Worm (Caenorhabditis elegans) whole organism, L4 larva: Measurements from ENCODE around the gene dlg-1.

ENCODE experiments used
- F49E8.2 ChIP-seq: sonication (generic microtip); optimal IDR thresholded peaks from 2 replicates; lab custom pipeline; 2016; ENCODE audit warnings: missing compliant biosample characterization, mild to moderate bottlenecking, missing genetic modification characterization, borderline replicate concordance
- R02D3.7 ChIP-seq: fragments of 150-350 bp; sonication (generic microtip); optimal IDR thresholded peaks from 3 replicates; lab custom pipeline; 2014; ENCODE audit warnings: missing biosample characterization, missing genetic modification characterization
- Y5F2A.4 ChIP-seq: fragments of 200-800 bp; sonication (Bioruptor generic); optimal IDR thresholded peaks from 2 replicates; lab custom pipeline; 2018; ENCODE audit warnings: mild to moderate bottlenecking, missing genetic modification characterization, missing compliant biosample characterization
- aha-1 ChIP-seq: fragments of 150-350 bp; peaks from one replicate; lab custom pipeline; 2014; ENCODE audit warnings: missing biosample characterization, missing genetic modification characterization
- aly-2 ChIP-seq: sonication (generic microtip); optimal IDR thresholded peaks from 2 replicates; lab custom pipeline; 2018; ENCODE audit warnings: missing biosample characterization, missing genetic modification characterization
- ama-1 ChIP-seq: fragments of 150-350 bp; optimal IDR thresholded peaks from 2 replicates; lab custom pipeline; 2014; ENCODE audit warnings: inconsistent platforms, mixed read lengths
- ceh-28 ChIP-seq: fragments of 150-350 bp; optimal IDR thresholded peaks from 2 replicates; lab custom pipeline; 2014; ENCODE audit warnings: missing biosample characterization, missing genetic modification reagents, missing genetic modification characterization
- ces-1 ChIP-seq: fragments of 150-350 bp; sonication (generic microtip); optimal IDR thresholded peaks from 4 replicates; lab custom pipeline; 2014; ENCODE audit warnings: missing biosample characterization, missing genetic modification reagents, missing genetic modification characterization
- ctbp-1 ChIP-seq: fragments of 200-800 bp; sonication (Bioruptor generic); IDR thresholded peaks from 2 replicates; pipeline ENCODE4 v1.3.6; 2022; ENCODE audit warnings: missing genetic modification reagents, missing genetic modification characterization, missing compliant biosample characterization
- daf-16 ChIP-seq, 3 experiments: sonication (generic microtip); optimal IDR thresholded peaks; 2 replicates each; lab custom pipeline; 2016 to 2017; ENCODE audit warnings: missing genetic modification characterization in 3 of 3, missing genetic modification reagents in 3 of 3, mild to moderate bottlenecking in 2 of 3, missing compliant biosample characterization in 2 of 3, missing biosample characterization in 1 of 3, moderate library complexity in 1 of 3
- dve-1 ChIP-seq: sonication (generic microtip); optimal IDR thresholded peaks from 2 replicates; lab custom pipeline; 2017; ENCODE audit warnings: antibody characterized with exemption, mild to moderate bottlenecking, missing genetic modification characterization, missing compliant biosample characterization; ENCODE audit not compliant: insufficient read depth
- egl-43 ChIP-seq: fragments of 200-800 bp; sonication (Bioruptor generic); IDR thresholded peaks from 2 replicates; pipeline ENCODE4 v1.3.6; 2022; ENCODE audit warnings: missing genetic modification reagents, missing genetic modification characterization, missing compliant biosample characterization
- fkh-10 ChIP-seq: fragments of 150-350 bp; optimal IDR thresholded peaks from 2 replicates; lab custom pipeline; 2014; ENCODE audit warnings: missing biosample characterization, missing genetic modification reagents, missing genetic modification characterization
- hlh-11 ChIP-seq: fragments of 200-800 bp; sonication (Bioruptor generic); optimal IDR thresholded peaks from 2 replicates; lab custom pipeline; 2018; ENCODE audit warnings: mild to moderate bottlenecking, missing genetic modification characterization, missing compliant biosample characterization
- lin-13 ChIP-seq: fragments of 150-350 bp; optimal IDR thresholded peaks from 2 replicates; lab custom pipeline; 2014; ENCODE audit warnings: missing biosample characterization, missing genetic modification reagents, missing genetic modification characterization
- lin-38 ChIP-seq: fragments of 200-800 bp; sonication (Bioruptor generic); IDR thresholded peaks from 2 replicates; pipeline ENCODE4 v1.3.6; 2022; ENCODE audit warnings: missing genetic modification reagents, missing genetic modification characterization, missing compliant biosample characterization
- lin-39 ChIP-seq: fragments of 150-350 bp; optimal IDR thresholded peaks from 2 replicates; lab custom pipeline; 2014; ENCODE audit warnings: missing biosample characterization, missing genetic modification reagents, missing genetic modification characterization
- mdt-29 ChIP-seq: fragments of 200-800 bp; sonication (Bioruptor generic); IDR thresholded peaks from 2 replicates; pipeline ENCODE4 v1.3.6; 2022; ENCODE audit warnings: missing genetic modification reagents, missing genetic modification characterization, missing compliant biosample characterization
- mep-1 ChIP-seq: fragments of 150-350 bp; sonication (generic microtip); optimal IDR thresholded peaks from 3 replicates; lab custom pipeline; 2014; ENCODE audit warnings: missing biosample characterization, missing genetic modification characterization
- mxl-2 ChIP-seq: fragments of 200-800 bp; sonication (Bioruptor generic); conservative IDR thresholded peaks from 2 replicates; pipeline ENCODE4 v1.3.6; 2022; ENCODE audit warnings: missing genetic modification reagents, missing genetic modification characterization, missing compliant biosample characterization
- nhr-10 ChIP-seq: fragments of 150-350 bp; optimal IDR thresholded peaks from 2 replicates; lab custom pipeline; 2014; ENCODE audit warnings: missing biosample characterization, missing genetic modification characterization
- nhr-102 ChIP-seq: sonication (generic microtip); optimal IDR thresholded peaks from 2 replicates; lab custom pipeline; 2016; ENCODE audit warnings: mild to moderate bottlenecking, missing genetic modification characterization, moderate library complexity, missing compliant biosample characterization
- nhr-111 ChIP-seq: fragments of 200-800 bp; sonication (Bioruptor generic); optimal IDR thresholded peaks from 2 replicates; lab custom pipeline; 2018; ENCODE audit warnings: mild to moderate bottlenecking, missing genetic modification characterization, missing compliant biosample characterization
- nhr-42 ChIP-seq: fragments of 200-800 bp; sonication (Bioruptor generic); IDR thresholded peaks from 2 replicates; pipeline ENCODE4 v1.3.6; 2022; ENCODE audit warnings: missing genetic modification characterization, missing compliant biosample characterization
- nhr-48 ChIP-seq: sonication (generic microtip); optimal IDR thresholded peaks from 2 replicates; lab custom pipeline; 2016; ENCODE audit warnings: mild to moderate bottlenecking, missing genetic modification characterization, missing compliant biosample characterization
- nhr-76 ChIP-seq: fragments of 150-350 bp; optimal IDR thresholded peaks from 2 replicates; lab custom pipeline; 2014; ENCODE audit warnings: missing biosample characterization, missing genetic modification characterization
- nhr-77 ChIP-seq: fragments of 150-350 bp; optimal IDR thresholded peaks from 2 replicates; lab custom pipeline; 2014; ENCODE audit warnings: missing biosample characterization, missing genetic modification characterization
- php-3 ChIP-seq: fragments of 200-800 bp; sonication (Bioruptor generic); IDR thresholded peaks from 2 replicates; pipeline ENCODE4 v1.3.6; 2022; ENCODE audit warnings: missing genetic modification reagents, missing genetic modification characterization, missing compliant biosample characterization
- saeg-2 ChIP-seq: fragments of 200-800 bp; sonication (Bioruptor generic); IDR thresholded peaks from 2 replicates; pipeline ENCODE4 v1.3.6; 2022; ENCODE audit warnings: missing genetic modification reagents, missing genetic modification characterization, missing compliant biosample characterization
- set-16 ChIP-seq: fragments of 200-800 bp; sonication (Bioruptor generic); IDR thresholded peaks from 2 replicates; pipeline ENCODE4 v1.3.6; 2022; ENCODE audit warnings: missing genetic modification reagents, missing genetic modification characterization, missing compliant biosample characterization
- snpc-4 ChIP-seq: fragments of 150-350 bp; optimal IDR thresholded peaks from 2 replicates; lab custom pipeline; 2014; ENCODE audit warnings: missing biosample characterization, missing genetic modification characterization
- spr-1 ChIP-seq: sonication (generic microtip); optimal IDR thresholded peaks from 2 replicates; lab custom pipeline; 2016; ENCODE audit warnings: mild to moderate bottlenecking, missing genetic modification characterization, missing compliant biosample characterization
- tag-97 ChIP-seq: fragments of 200-800 bp; sonication (Bioruptor generic); IDR thresholded peaks from 2 replicates; pipeline ENCODE4 v1.3.6; 2022; ENCODE audit warnings: missing genetic modification characterization, missing compliant biosample characterization
- tra-1 ChIP-seq: fragments of 200-800 bp; sonication (Bioruptor generic); IDR thresholded peaks from 2 replicates; pipeline ENCODE4 v1.3.6; 2022; ENCODE audit warnings: missing genetic modification reagents, missing genetic modification characterization, missing compliant biosample characterization
- unc-39 ChIP-seq: sonication (generic microtip); optimal IDR thresholded peaks from 2 replicates; lab custom pipeline; 2017; ENCODE audit warnings: missing biosample characterization, missing genetic modification characterization
- unc-62 ChIP-seq, 3 experiments: fragments of 150-350 bp in 1 of 3; sonication (generic microtip); optimal IDR thresholded peaks in 2 of 3; peaks in 1 of 3; 1 replicate in 1 of 3; 2 replicates in 2 of 3; lab custom pipeline; 2014 to 2017; ENCODE audit warnings: missing biosample characterization in 3 of 3, missing genetic modification characterization in 3 of 3, missing genetic modification reagents in 3 of 3, missing genotype in 1 of 3
- vab-7 ChIP-seq: fragments of 200-800 bp; sonication (Bioruptor generic); IDR thresholded peaks from 2 replicates; pipeline ENCODE4 v1.3.6; 2022; ENCODE audit warnings: missing genetic modification reagents, missing genetic modification characterization, missing compliant biosample characterization
- zip-11 ChIP-seq: fragments of 200-800 bp; sonication (Bioruptor generic); IDR thresholded peaks from 2 replicates; pipeline ENCODE4 v1.3.6; 2022; ENCODE audit warnings: missing genetic modification characterization, missing compliant biosample characterization

The dlg-1 gene

DNA sequence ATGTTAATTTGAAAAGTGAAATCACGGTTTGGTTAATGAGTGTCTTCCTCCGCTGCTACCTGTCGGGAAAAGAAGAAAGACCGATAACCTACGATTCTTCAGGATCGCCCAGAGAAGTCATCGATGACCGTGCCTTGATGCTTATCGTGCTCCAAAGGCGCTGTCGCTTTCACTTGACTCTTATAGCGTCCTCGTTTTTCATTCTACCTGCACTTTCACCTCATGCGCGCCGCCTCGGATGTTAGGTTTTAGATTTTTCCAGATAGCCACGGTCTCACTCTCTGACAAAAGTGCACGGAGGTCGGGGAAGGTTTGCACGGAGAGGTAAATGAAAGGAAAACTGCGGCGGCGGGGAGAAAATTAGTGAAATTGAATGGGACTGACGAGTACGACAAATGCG lies 9.4 kb downstream of the dlg-1 start:
- TF ChIP-seq daf-16 (GFP tag; optimal IDR thresholded peaks at IDR 0.05; lab: Kevin White, UChicago) = no peak
- TF ChIP-seq daf-16 (tag; optimal IDR thresholded peaks at IDR 0.05; lab: Kevin White, UChicago) = no peak
- no peak for TF ChIP-seq ceh-28 (tag; lab: Kevin White, UChicago)
- TF ChIP-seq F49E8.2 (tag; lab: Kevin White, UChicago) = no peak
- TF ChIP-seq mxl-2 = no peak
- TF ChIP-seq nhr-42 (GFP tag; lab: Robert Waterston, UW) = no peak
- TF ChIP-seq ctbp-1 (GFP tag; lab: Robert Waterston, UW) = no peak
- TF ChIP-seq spr-1 = no peak
- TF ChIP-seq aly-2 = no peak

- TF ChIP-seq ces-1 (no peak), snpc-4 (tag; lab: Kevin White, UChicago) (no peak), dve-1 (no peak), nhr-76 (tag; lab: Kevin White, UChicago) (no peak), tra-1 (no peak), hlh-11 (tag; lab: Kevin White, UChicago) (no peak), nhr-77 (tag; lab: Kevin White, UChicago) (no peak), mdt-29 (GFP tag; lab: Robert Waterston, UW) (no peak), mxl-2 (no peak), spr-1 (no peak), ama-1 (lab: Kevin White, UChicago) (no peak), aha-1 (no peak), nhr-111 (GFP tag; lab: Kevin White, UChicago) (no peak), vab-7 (GFP tag; lab: Robert Waterston, UW) (no peak), tag-97 (GFP tag; lab: Robert Waterston, UW) (no peak), nhr-10 (tag; lab: Kevin White, UChicago) (no peak)
Measured at ce11 chrX:5489538-5489937, 10.0 kb downstream of the dlg-1 start, which contains the start of gene F55D1.1. F55D1.1 (plus strand) TSS chrX:5489838.

- TF ChIP-seq unc-39 (tag; lab: Kevin White, UChicago) (no peak), egl-43 (GFP tag; lab: Robert Waterston, UW) (0 out of 2 replicates have a peak, but pooled peaks have one; percentile 24), mep-1 (tag; lab: Kevin White, UChicago) (no peak), nhr-48 (tag; lab: Kevin White, UChicago) (no peak), unc-62 (GFP tag; optimal IDR thresholded peaks at IDR 0.05 in 1 of 2; lab: Kevin White, UChicago) (peak in 1 of 2 experiments; percentile 94), unc-62 (tag; optimal IDR thresholded peaks at IDR 0.05; lab: Kevin White, UChicago) (no peak), Y5F2A.4 (GFP tag; lab: Kevin White, UChicago) (no peak), aha-1 (no peak), lin-13 (GFP tag; lab: Kevin White, UChicago) (no peak), lin-39 (tag; lab: Kevin White, UChicago) (no peak)
Measured at ce11 chrX:5492820-5493382, 13.4 kb downstream of the dlg-1 start, which contains the start of the genes bus-8A and bus-8B. bus-8A (plus strand) TSS chrX:5492915. bus-8B (plus strand) TSS chrX:5493332.

ce11 chrX:5505148-5505547 lies 25.6 kb downstream of the dlg-1 start, which contains the start of gene T23F2.2:
T23F2.2 (minus strand) TSS chrX:5505248.
- TF ChIP-seq aha-1 (no peak), ama-1 (lab: Kevin White, UChicago) (no peak), set-16 (GFP tag; lab: Robert Waterston, UW) (no peak), lin-38 (GFP tag; lab: Robert Waterston, UW) (no peak), nhr-102 (tag; lab: Kevin White, UChicago) (no peak), saeg-2 (GFP tag; lab: Robert Waterston, UW) (no peak), php-3 (GFP tag; lab: Robert Waterston, UW) (no peak), R02D3.7 (tag; lab: Kevin White, UChicago) (no peak), zip-11 (no peak), snpc-4 (tag; lab: Kevin White, UChicago) (no peak), spr-1 (no peak), tra-1 (no peak), fkh-10 (GFP tag; lab: Kevin White, UChicago) (no peak)
